Worm (Caenorhabditis elegans) whole organism, L2 larva: ENCODE results near the gene hrg-5.

ENCODE experiments used
- R02D3.7 ChIP-seq: fragments of 150-350 bp; optimal IDR thresholded peaks from 2 replicates; lab custom pipeline; 2014; ENCODE audit warnings: missing biosample characterization, missing genetic modification characterization
- ZK546.5 ChIP-seq: sonication (generic microtip); optimal IDR thresholded peaks from 2 replicates; lab custom pipeline; 2017; ENCODE audit warnings: missing biosample characterization, missing genetic modification characterization
- ceh-16 ChIP-seq: fragments of 150-350 bp; optimal IDR thresholded peaks from 2 replicates; lab custom pipeline; 2014; ENCODE audit warnings: missing biosample characterization, missing genetic modification characterization
- egl-27 ChIP-seq: sonication (generic microtip); optimal IDR thresholded peaks from 3 replicates; lab custom pipeline; 2017; ENCODE audit warnings: missing biosample characterization, missing genetic modification reagents, missing genetic modification characterization
- elt-3 ChIP-seq: sonication (generic microtip); optimal IDR thresholded peaks from 2 replicates; lab custom pipeline; 2017; ENCODE audit warnings: missing biosample characterization, missing genetic modification characterization
- fos-1 ChIP-seq: fragments of 150-350 bp; optimal IDR thresholded peaks from 2 replicates; lab custom pipeline; 2014; ENCODE audit warnings: missing biosample characterization, missing genetic modification characterization
- lin-39 ChIP-seq: fragments of 150-350 bp; optimal IDR thresholded peaks from 2 replicates; lab custom pipeline; 2014; ENCODE audit warnings: missing biosample characterization, missing genetic modification reagents, missing genetic modification characterization
- nhr-237 ChIP-seq: fragments of 150-350 bp; optimal IDR thresholded peaks from 2 replicates; lab custom pipeline; 2014; ENCODE audit warnings: missing biosample characterization, missing genetic modification characterization
- nhr-25 ChIP-seq: fragments of 150-350 bp; sonication (generic microtip); optimal IDR thresholded peaks from 3 replicates; lab custom pipeline; 2014; ENCODE audit warnings: missing biosample characterization, missing genetic modification characterization
- nhr-77 ChIP-seq: fragments of 150-350 bp; optimal IDR thresholded peaks from 2 replicates; lab custom pipeline; 2014; ENCODE audit warnings: missing biosample characterization, missing genetic modification characterization
- unc-62 ChIP-seq: fragments of 150-350 bp; optimal IDR thresholded peaks from 2 replicates; lab custom pipeline; 2014; ENCODE audit warnings: missing biosample characterization, missing genetic modification reagents, missing genetic modification characterization
- zag-1 ChIP-seq: fragments of 150-350 bp; optimal IDR thresholded peaks from 2 replicates; lab custom pipeline; 2014; ENCODE audit warnings: missing biosample characterization, missing genetic modification characterization

ce11 chrIV:10979689-10980088 lies 49.5 kb downstream of the hrg-5 start:
- TF ChIP-seq R02D3.7 (tag; lab: Kevin White, UChicago) (no peak), nhr-77 (tag; lab: Kevin White, UChicago) (no peak), zag-1 (no peak), elt-3 (tag; lab: Kevin White, UChicago) (no peak), nhr-237 (tag; lab: Kevin White, UChicago) (no peak), unc-62 (GFP tag; lab: Kevin White, UChicago) (no peak), nhr-25 (no peak), ceh-16 (tag; lab: Kevin White, UChicago) (no peak), egl-27 (tag; lab: Kevin White, UChicago) (no peak), lin-39 (tag; lab: Kevin White, UChicago) (no peak), fos-1 (no peak), ZK546.5 (no peak)
